Worm (Caenorhabditis elegans): ENCODE measurements around the gene abu-1.

ce11 chrV:10398431-10398830 is 16.8 kb upstream of the abu-1 start, which contains the start of gene ugt-2:
- TF ChIP-seq unc-130 (GFP tag; optimal IDR thresholded peaks at IDR 0.05): no peak
- TF ChIP-seq fos-1 (tag; optimal IDR thresholded peaks at IDR 0.05): no peak
- TF ChIP-seq ceh-28 (tag; optimal IDR thresholded peaks at IDR 0.05): no peak
- no peak for TF ChIP-seq skn-1 (tag; optimal IDR thresholded peaks at IDR 0.05)
- TF ChIP-seq ces-1 (GFP tag; optimal IDR thresholded peaks at IDR 0.05): no peak
- TF ChIP-seq lin-15B (tag; optimal IDR thresholded peaks at IDR 0.05): no peak
- no peak for TF ChIP-seq jun-1 (tag; optimal IDR thresholded peaks at IDR 0.05)
- TF ChIP-seq mdl-1 (tag; optimal IDR thresholded peaks at IDR 0.05): no peak
- no peak for TF ChIP-seq nhr-237 (tag; optimal IDR thresholded peaks at IDR 0.05)
- no peak for TF ChIP-seq Y48G9A.11 (GFP tag; IDR thresholded peaks at IDR 0.05)
- no peak for TF ChIP-seq T20F7.1 (GFP tag; optimal IDR thresholded peaks at IDR 0.05)
- no peak for TF ChIP-seq spr-1 (tag; optimal IDR thresholded peaks at IDR 0.05)
- no peak for TF ChIP-seq lin-29 (GFP tag; IDR thresholded peaks at IDR 0.05)
- peak; percentile 33 for TF ChIP-seq nhr-77 (tag; optimal IDR thresholded peaks at IDR 0.05)

All from whole organism, L4 larva.